Worm (Caenorhabditis elegans) whole organism, late embryonic: ENCODE measurements around the gene npr-32.

Experiments
- C38D4.7 ChIP-seq: fragments of 200-800 bp; sonication (Bioruptor generic); optimal IDR thresholded peaks from 2 replicates; lab custom pipeline; 2018; ENCODE audit warnings: mild to moderate bottlenecking, missing genetic modification characterization, moderate library complexity, missing compliant biosample characterization
- K02D7.2 ChIP-seq: sonication (generic microtip); optimal IDR thresholded peaks from 2 replicates; lab custom pipeline; 2017; ENCODE audit warnings: mild to moderate bottlenecking, missing genetic modification characterization, missing compliant biosample characterization
- T23F11.4 ChIP-seq: fragments of 200-800 bp; sonication (Bioruptor generic); optimal IDR thresholded peaks from 2 replicates; lab custom pipeline; 2018; ENCODE audit warnings: mild to moderate bottlenecking, missing genetic modification characterization, missing compliant biosample characterization
- Y22D7AL.16 ChIP-seq: sonication (generic microtip); optimal IDR thresholded peaks from 2 replicates; lab custom pipeline; 2016; ENCODE audit warnings: missing genetic modification characterization, missing compliant biosample characterization
- ama-1 ChIP-seq: fragments of 150-350 bp; optimal IDR thresholded peaks from 2 replicates; lab custom pipeline; 2014
- ceh-19 ChIP-seq: fragments of 200-800 bp; sonication (Bioruptor generic); optimal IDR thresholded peaks from 2 replicates; lab custom pipeline; 2018; ENCODE audit warnings: mild to moderate bottlenecking, missing genetic modification characterization, missing compliant biosample characterization
- ceh-2 ChIP-seq: sonication (generic microtip); optimal IDR thresholded peaks from 2 replicates; lab custom pipeline; 2016; ENCODE audit warnings: missing genotype, missing genetic modification characterization, missing compliant biosample characterization
- ceh-22 ChIP-seq: sonication (generic microtip); optimal IDR thresholded peaks from 2 replicates; lab custom pipeline; 2017; ENCODE audit warnings: missing biosample characterization, missing genetic modification characterization
- ceh-31 ChIP-seq: sonication (generic microtip); optimal IDR thresholded peaks from 2 replicates; lab custom pipeline; 2016; ENCODE audit warnings: missing genetic modification characterization, missing compliant biosample characterization
- ceh-45 ChIP-seq: fragments of 200-800 bp; sonication (Bioruptor generic); IDR thresholded peaks from 2 replicates; pipeline ENCODE4 v1.3.6; 2022; ENCODE audit warnings: missing genetic modification reagents, missing genetic modification characterization, missing compliant biosample characterization
- ceh-6 ChIP-seq: fragments of 200-800 bp; sonication (Bioruptor generic); optimal IDR thresholded peaks from 2 replicates; lab custom pipeline; 2018; ENCODE audit warnings: mild to moderate bottlenecking, missing genetic modification characterization, missing compliant biosample characterization
- ceh-9 ChIP-seq: sonication (generic microtip); optimal IDR thresholded peaks from 2 replicates; lab custom pipeline; 2016; ENCODE audit warnings: mild to moderate bottlenecking, missing genetic modification characterization, inconsistent platforms, missing compliant biosample characterization
- dmd-4 ChIP-seq: sonication (generic microtip); optimal IDR thresholded peaks from 2 replicates; lab custom pipeline; 2016; ENCODE audit warnings: borderline replicate concordance, missing genetic modification characterization, missing compliant biosample characterization
- ets-4 ChIP-seq: sonication (generic microtip); optimal IDR thresholded peaks from 2 replicates; lab custom pipeline; 2016; ENCODE audit warnings: missing genetic modification characterization, missing compliant biosample characterization
- fkh-10 ChIP-seq: fragments of 150-350 bp; optimal IDR thresholded peaks from 2 replicates; lab custom pipeline; 2014; ENCODE audit warnings: missing biosample characterization, missing genetic modification reagents, missing genetic modification characterization
- fkh-6 ChIP-seq: sonication (generic microtip); optimal IDR thresholded peaks from 2 replicates; lab custom pipeline; 2016; ENCODE audit warnings: missing genetic modification characterization, missing compliant biosample characterization
- hlh-13 ChIP-seq: fragments of 200-800 bp; sonication (Bioruptor generic); optimal IDR thresholded peaks from 2 replicates; lab custom pipeline; 2018; ENCODE audit warnings: mild to moderate bottlenecking, missing genetic modification characterization, missing compliant biosample characterization
- hlh-30 ChIP-seq: sonication (generic microtip); optimal IDR thresholded peaks from 2 replicates; lab custom pipeline; 2017; ENCODE audit warnings: antibody characterized with exemption, missing genetic modification characterization, missing compliant biosample characterization; ENCODE audit not compliant: insufficient read depth
- lim-6 ChIP-seq: sonication (generic microtip); optimal IDR thresholded peaks from 2 replicates; lab custom pipeline; 2016; ENCODE audit warnings: missing genetic modification characterization, missing compliant biosample characterization
- madf-2 ChIP-seq: sonication (generic microtip); optimal IDR thresholded peaks from 2 replicates; lab custom pipeline; 2017; ENCODE audit warnings: missing genetic modification characterization, missing compliant biosample characterization
- nfya-1 ChIP-seq: sonication (generic microtip); optimal IDR thresholded peaks from 2 replicates; lab custom pipeline; 2017; ENCODE audit warnings: missing genetic modification characterization, mild to moderate bottlenecking, missing compliant biosample characterization, antibody characterized with exemption, moderate library complexity
- nhr-11 ChIP-seq: fragments of 150-350 bp; optimal IDR thresholded peaks from 2 replicates; lab custom pipeline; 2014; ENCODE audit warnings: missing biosample characterization, missing genetic modification characterization
- nhr-232 ChIP-seq: sonication (generic microtip); optimal IDR thresholded peaks from 2 replicates; lab custom pipeline; 2016; ENCODE audit warnings: missing genetic modification characterization, missing compliant biosample characterization
- npax-4 ChIP-seq: sonication (generic microtip); optimal IDR thresholded peaks from 2 replicates; lab custom pipeline; 2016; ENCODE audit warnings: missing genetic modification characterization, missing compliant biosample characterization
- pag-3 ChIP-seq: sonication (generic microtip); optimal IDR thresholded peaks from 2 replicates; lab custom pipeline; 2016; ENCODE audit warnings: missing compliant biosample characterization, missing genetic modification characterization, borderline replicate concordance
- pat-9 ChIP-seq: fragments of 200-800 bp; sonication (Bioruptor generic); optimal IDR thresholded peaks from 2 replicates; lab custom pipeline; 2018; ENCODE audit warnings: mild to moderate bottlenecking, missing genetic modification characterization, moderate library complexity, missing compliant biosample characterization
- pax-1 ChIP-seq: fragments of 150-350 bp; optimal IDR thresholded peaks from 2 replicates; lab custom pipeline; 2014; ENCODE audit warnings: missing biosample characterization, missing genetic modification characterization
- pha-2 ChIP-seq: sonication (generic microtip); optimal IDR thresholded peaks from 2 replicates; lab custom pipeline; 2017; ENCODE audit warnings: mild to moderate bottlenecking, missing genetic modification characterization, missing compliant biosample characterization
- pha-4 ChIP-seq: fragments of 150-350 bp; optimal IDR thresholded peaks from 2 replicates; lab custom pipeline; 2018; ENCODE audit warnings: missing biosample characterization, missing genetic modification reagents, missing genetic modification characterization
- pros-1 ChIP-seq: fragments of 150-350 bp; optimal IDR thresholded peaks from 2 replicates; lab custom pipeline; 2014; ENCODE audit warnings: missing biosample characterization, missing genetic modification reagents, missing genetic modification characterization
- ref-2 ChIP-seq: sonication (generic microtip); optimal IDR thresholded peaks from 2 replicates; lab custom pipeline; 2016; ENCODE audit warnings: missing genetic modification characterization, missing compliant biosample characterization
- rnt-1 ChIP-seq: sonication (generic microtip); optimal IDR thresholded peaks from 2 replicates; lab custom pipeline; 2016; ENCODE audit warnings: missing genetic modification characterization, missing compliant biosample characterization
- tbx-7 ChIP-seq: sonication (generic microtip); optimal IDR thresholded peaks from 2 replicates; lab custom pipeline; 2016; ENCODE audit warnings: missing genotype, missing genetic modification characterization, missing compliant biosample characterization
- unc-42 ChIP-seq: sonication (generic microtip); optimal IDR thresholded peaks from 2 replicates; lab custom pipeline; 2016; ENCODE audit warnings: missing genotype, missing genetic modification characterization, missing compliant biosample characterization
- unc-86 ChIP-seq: sonication (generic microtip); optimal IDR thresholded peaks from 2 replicates; lab custom pipeline; 2016; ENCODE audit warnings: missing genetic modification characterization, missing compliant biosample characterization

npr-32 gene

DNA sequence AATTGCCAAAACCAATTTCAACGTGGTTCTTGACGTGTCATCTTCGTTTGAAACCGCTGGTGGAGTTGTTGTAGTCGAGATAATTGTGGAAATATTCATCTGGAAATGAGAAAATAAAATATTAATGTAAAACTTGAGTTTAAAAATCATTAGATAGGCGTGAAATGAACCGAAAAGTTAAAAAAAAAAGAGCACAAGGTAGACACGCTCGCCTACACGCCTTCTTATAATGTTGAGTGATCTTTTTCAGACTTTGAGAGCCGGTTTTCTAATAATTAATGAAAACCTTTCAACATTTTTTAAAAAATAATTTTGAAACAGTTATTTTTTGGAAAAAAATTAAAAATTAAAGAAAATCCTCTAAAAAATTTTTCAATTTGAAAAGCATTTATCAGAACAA is at the start of gene npr-32:
Gene npr-32, minus strand, starts transcription at position 101 of the 400 bp plus-strand sequence.
- TF ChIP-seq ceh-6 (GFP tag; lab: Kevin White, UChicago): no peak
- no peak for TF ChIP-seq pha-2 (tag; lab: Kevin White, UChicago)
- no peak for TF ChIP-seq tbx-7
- TF ChIP-seq ceh-22 (tag; lab: Kevin White, UChicago): no peak
- TF ChIP-seq unc-86 (tag; lab: Kevin White, UChicago): no peak
- TF ChIP-seq fkh-6 (tag; lab: Kevin White, UChicago): no peak
- TF ChIP-seq ceh-2: no peak
- TF ChIP-seq rnt-1: no peak
- TF ChIP-seq pax-1: no peak
- TF ChIP-seq unc-42 (tag; lab: Kevin White, UChicago): no peak
- no peak for TF ChIP-seq nfya-1
- TF ChIP-seq nhr-11: no peak
- TF ChIP-seq ceh-19 (GFP tag; lab: Kevin White, UChicago): no peak
- no peak for TF ChIP-seq pag-3
- no peak for TF ChIP-seq npax-4
- TF ChIP-seq hlh-30: no peak
- TF ChIP-seq T23F11.4 (GFP tag; lab: Kevin White, UChicago): no peak

- no peak for TF ChIP-seq pha-2 (tag; lab: Kevin White, UChicago)
- no peak for TF ChIP-seq nhr-232
- TF ChIP-seq lim-6: no peak
Measured at ce11 chrIV:17280441-17280939, 49.6 kb upstream of the npr-32 start.

ce11 chrIV:17279592-17280440 is 49.0 kb upstream of the npr-32 start:
- TF ChIP-seq pha-4 (tag; lab: Kevin White, UChicago) (no peak), rnt-1 (no peak), ref-2 (tag; lab: Kevin White, UChicago) (no peak), ceh-9 (tag; lab: Kevin White, UChicago) (no peak), dmd-4 (no peak), madf-2 (tag; lab: Kevin White, UChicago) (no peak), ama-1 (no peak)

ce11 chrIV:17278861-17279591 is 48.2 kb upstream of the npr-32 start, which contains the start of gene hsp-1:
Gene hsp-1, plus strand, starts transcription at chrIV:17278959.
- TF ChIP-seq nhr-11: no peak
- no peak for TF ChIP-seq pros-1 (tag; lab: Kevin White, UChicago)
- no peak for TF ChIP-seq pat-9 (tag; lab: Kevin White, UChicago)
- no peak for TF ChIP-seq tbx-7
- TF ChIP-seq T23F11.4 (GFP tag; lab: Kevin White, UChicago): no peak
- no peak for TF ChIP-seq hlh-13 (GFP tag; lab: Kevin White, UChicago)
- TF ChIP-seq K02D7.2: no peak
- no peak for TF ChIP-seq ceh-6 (GFP tag; lab: Kevin White, UChicago)
- no peak for TF ChIP-seq ceh-45 (GFP tag; lab: Robert Waterston, UW)
- TF ChIP-seq Y22D7AL.16: no peak
- no peak for TF ChIP-seq fkh-10 (GFP tag; lab: Kevin White, UChicago)
- no peak for TF ChIP-seq ets-4
- TF ChIP-seq pax-1: no peak
- no peak for TF ChIP-seq ceh-31 (tag; lab: Kevin White, UChicago)
- TF ChIP-seq C38D4.7: no peak
- TF ChIP-seq pha-2 (tag; lab: Kevin White, UChicago): no peak
